Worm (Caenorhabditis elegans) whole organism, L1 larva: ENCODE data around the gene T23F11.4.

Experiments
- C16A3.4 ChIP-seq: fragments of 150-350 bp; optimal IDR thresholded peaks from 2 replicates; lab custom pipeline; 2014; ENCODE audit warnings: missing biosample characterization, missing genetic modification characterization
- aha-1 ChIP-seq: fragments of 150-350 bp; optimal IDR thresholded peaks from 2 replicates; lab custom pipeline; 2014; ENCODE audit warnings: missing biosample characterization, missing genetic modification characterization
- alr-1 ChIP-seq: fragments of 200-800 bp; sonication (Bioruptor generic); optimal IDR thresholded peaks from 2 replicates; lab custom pipeline; 2018; ENCODE audit warnings: borderline replicate concordance, mild to moderate bottlenecking, missing genetic modification characterization, missing compliant biosample characterization
- aly-2 ChIP-seq: fragments of 150-350 bp; optimal IDR thresholded peaks from 2 replicates; lab custom pipeline; 2014; ENCODE audit warnings: missing biosample characterization, missing genetic modification characterization
- ama-1 ChIP-seq: fragments of 150-350 bp; optimal IDR thresholded peaks from 2 replicates; lab custom pipeline; 2014
- blmp-1 ChIP-seq: fragments of 150-350 bp; optimal IDR thresholded peaks from 2 replicates; lab custom pipeline; 2014; ENCODE audit warnings: missing biosample characterization, missing genetic modification characterization
- ceh-63 ChIP-seq: fragments of 200-800 bp; sonication (Bioruptor generic); optimal IDR thresholded peaks from 2 replicates; lab custom pipeline; 2018; ENCODE audit warnings: mild to moderate bottlenecking, missing genetic modification characterization, missing compliant biosample characterization
- ceh-88 ChIP-seq: fragments of 200-800 bp; sonication (Bioruptor generic); IDR thresholded peaks from 2 replicates; pipeline ENCODE4 v1.3.6; 2022; ENCODE audit warnings: missing genetic modification characterization, missing compliant biosample characterization
- ceh-90 ChIP-seq: sonication (generic microtip); optimal IDR thresholded peaks from 2 replicates; lab custom pipeline; 2016; ENCODE audit warnings: missing genetic modification characterization, missing compliant biosample characterization
- dpl-1 ChIP-seq, 3 experiments: fragments of 150-350 bp in 2 of 3; sonication (generic microtip) in 1 of 3; optimal IDR thresholded peaks; 2 replicates each; lab custom pipeline; 2014 to 2017; ENCODE audit warnings: missing biosample characterization in 3 of 3, missing genetic modification characterization in 3 of 3, missing genetic modification reagents in 3 of 3
- efl-1 ChIP-seq, 4 experiments: fragments of 150-350 bp; optimal IDR thresholded peaks in 3 of 4; peaks in 1 of 4; 1 replicate in 1 of 4; 2 replicates in 3 of 4; lab custom pipeline; 2014; ENCODE audit warnings: missing biosample characterization in 2 of 4, missing genetic modification characterization in 2 of 4, missing genetic modification reagents in 2 of 4
- egl-13 ChIP-seq: sonication (generic microtip); optimal IDR thresholded peaks from 2 replicates; lab custom pipeline; 2016; ENCODE audit warnings: missing genotype, missing genetic modification reagents, missing genetic modification characterization, missing compliant biosample characterization
- egl-27 ChIP-seq, 2 experiments: fragments of 150-350 bp in 1 of 2; sonication (generic microtip); optimal IDR thresholded peaks; 3 replicates each; lab custom pipeline; 2017 to 2018; ENCODE audit warnings: missing biosample characterization in 2 of 2, missing genetic modification characterization in 2 of 2, missing genetic modification reagents in 2 of 2
- elt-2 ChIP-seq: sonication (generic microtip); optimal IDR thresholded peaks from 2 replicates; lab custom pipeline; 2016; ENCODE audit warnings: missing genetic modification characterization, mild to moderate bottlenecking, inconsistent platforms, missing compliant biosample characterization, missing genetic modification reagents
- elt-3 ChIP-seq, 6 experiments: fragments of 150-350 bp in 1 of 6; sonication (generic microtip); optimal IDR thresholded peaks; 2 replicates each; lab custom pipeline; 2017 to 2018; ENCODE audit warnings: missing biosample characterization in 6 of 6, missing genetic modification characterization in 6 of 6, inconsistent platforms in 1 of 6
- ets-5 ChIP-seq: fragments of 200-800 bp; sonication (Bioruptor generic); IDR thresholded peaks from 2 replicates; pipeline ENCODE4 v1.3.6; 2022; ENCODE audit warnings: missing genetic modification characterization, missing compliant biosample characterization
- fkh-10 ChIP-seq: sonication (generic microtip); optimal IDR thresholded peaks from 2 replicates; lab custom pipeline; 2017; ENCODE audit warnings: missing biosample characterization, missing genetic modification reagents, missing genetic modification characterization
- fkh-4 ChIP-seq: sonication (generic microtip); optimal IDR thresholded peaks from 2 replicates; lab custom pipeline; 2016; ENCODE audit warnings: missing compliant biosample characterization, missing genetic modification characterization, borderline replicate concordance
- hlh-4 ChIP-seq: sonication (generic microtip); optimal IDR thresholded peaks from 2 replicates; lab custom pipeline; 2016; ENCODE audit warnings: mild to moderate bottlenecking, missing genetic modification characterization, missing compliant biosample characterization
- hpl-2 ChIP-seq: fragments of 150-350 bp; optimal IDR thresholded peaks from 2 replicates; lab custom pipeline; 2014; ENCODE audit warnings: missing biosample characterization, missing genetic modification reagents, missing genetic modification characterization
- isw-1 ChIP-seq: fragments of 200-800 bp; sonication (Bioruptor generic); IDR thresholded peaks from 2 replicates; pipeline ENCODE4 v1.3.6; 2022; ENCODE audit warnings: missing genetic modification characterization, missing compliant biosample characterization
- jun-1 ChIP-seq: fragments of 150-350 bp; optimal IDR thresholded peaks from 2 replicates; lab custom pipeline; 2014; ENCODE audit warnings: missing biosample characterization, missing genetic modification reagents, missing genetic modification characterization
- lin-14 ChIP-seq: fragments of 200-800 bp; sonication (Bioruptor generic); optimal IDR thresholded peaks from 2 replicates; lab custom pipeline; 2018; ENCODE audit warnings: mild to moderate bottlenecking, missing genetic modification characterization, moderate library complexity, missing compliant biosample characterization
- lin-35 ChIP-seq, 2 experiments: fragments of 150-350 bp; optimal IDR thresholded peaks; 2 replicates each; lab custom pipeline; 2014; ENCODE audit warnings: missing biosample characterization in 2 of 2, missing genetic modification characterization in 2 of 2, missing genetic modification reagents in 2 of 2
- lir-3 ChIP-seq: sonication (generic microtip); optimal IDR thresholded peaks from 2 replicates; lab custom pipeline; 2016; ENCODE audit warnings: mild to moderate bottlenecking, missing genetic modification characterization, moderate library complexity, missing compliant biosample characterization; ENCODE audit not compliant: poor library complexity
- nhr-12 ChIP-seq: sonication (generic microtip); optimal IDR thresholded peaks from 2 replicates; lab custom pipeline; 2017; ENCODE audit warnings: missing biosample characterization, missing genetic modification characterization
- nhr-19 ChIP-seq: fragments of 200-800 bp; sonication (Bioruptor generic); conservative IDR thresholded peaks from 2 replicates; pipeline ENCODE4 v1.3.6; 2022; ENCODE audit warnings: missing genetic modification characterization, missing compliant biosample characterization
- nhr-20 ChIP-seq: sonication (generic microtip); optimal IDR thresholded peaks from 2 replicates; lab custom pipeline; 2016; ENCODE audit warnings: mild to moderate bottlenecking, missing genetic modification characterization, missing compliant biosample characterization
- nhr-28 ChIP-seq: fragments of 150-350 bp; optimal IDR thresholded peaks from 2 replicates; lab custom pipeline; 2014; ENCODE audit warnings: missing biosample characterization, missing genetic modification characterization
- nhr-71 ChIP-seq: sonication (generic microtip); optimal IDR thresholded peaks from 2 replicates; lab custom pipeline; 2016; ENCODE audit warnings: mild to moderate bottlenecking, missing genetic modification characterization, moderate library complexity, missing compliant biosample characterization
- nhr-76 ChIP-seq: sonication (generic microtip); optimal IDR thresholded peaks from 2 replicates; lab custom pipeline; 2017; ENCODE audit warnings: missing biosample characterization, missing genetic modification characterization
- nhr-85 ChIP-seq: sonication (generic microtip); peaks from one replicate; lab custom pipeline; 2016; ENCODE audit warnings: missing genetic modification characterization, inconsistent platforms, missing compliant biosample characterization
- nhr-90 ChIP-seq: sonication (generic microtip); optimal IDR thresholded peaks from 2 replicates; lab custom pipeline; 2016; ENCODE audit warnings: mild to moderate bottlenecking, missing genetic modification characterization, missing compliant biosample characterization; ENCODE audit not compliant: poor library complexity
- sox-4 ChIP-seq: sonication (generic microtip); optimal IDR thresholded peaks from 2 replicates; lab custom pipeline; 2016; ENCODE audit warnings: missing genetic modification characterization, missing compliant biosample characterization
- sup-37 ChIP-seq: fragments of 200-800 bp; sonication (Bioruptor generic); optimal IDR thresholded peaks from 2 replicates; lab custom pipeline; 2018; ENCODE audit warnings: mild to moderate bottlenecking, missing genetic modification characterization, missing compliant biosample characterization
- swsn-7 ChIP-seq: sonication (generic microtip); optimal IDR thresholded peaks from 2 replicates; lab custom pipeline; 2016; ENCODE audit warnings: missing genetic modification characterization, missing compliant biosample characterization
- tlp-1 ChIP-seq: fragments of 150-350 bp; optimal IDR thresholded peaks from 2 replicates; lab custom pipeline; 2014; ENCODE audit warnings: missing biosample characterization, missing genetic modification characterization
- unc-130 ChIP-seq: fragments of 150-350 bp; optimal IDR thresholded peaks from 2 replicates; lab custom pipeline; 2017; ENCODE audit warnings: missing biosample characterization, missing genetic modification characterization, inconsistent platforms
- unc-98 ChIP-seq: fragments of 200-800 bp; sonication (Bioruptor generic); IDR thresholded peaks from 2 replicates; pipeline ENCODE4 v1.3.6; 2022; ENCODE audit warnings: missing genetic modification characterization, missing compliant biosample characterization
- vab-15 ChIP-seq: sonication (generic microtip); optimal IDR thresholded peaks from 2 replicates; lab custom pipeline; 2017; ENCODE audit warnings: missing genotype, mild to moderate bottlenecking, missing genetic modification characterization, missing compliant biosample characterization
- xbp-1 ChIP-seq: sonication (generic microtip); optimal IDR thresholded peaks from 2 replicates; lab custom pipeline; 2016; ENCODE audit warnings: missing genetic modification characterization, missing compliant biosample characterization
- zag-1 ChIP-seq: fragments of 150-350 bp; optimal IDR thresholded peaks from 2 replicates; lab custom pipeline; 2014; ENCODE audit warnings: missing biosample characterization, missing genetic modification characterization

T23F11.4 gene

ce11 chrIII:4656415-4656814 is 8.8 kb downstream of the T23F11.4 start (continued):
- peak in 1 of 2 experiments; percentile 53 for TF ChIP-seq lin-35 (GFP tag; optimal IDR thresholded peaks at IDR 0.05; lab: Kevin White, UChicago)
- TF ChIP-seq vab-15 (tag; lab: Kevin White, UChicago) = no peak

DNA sequence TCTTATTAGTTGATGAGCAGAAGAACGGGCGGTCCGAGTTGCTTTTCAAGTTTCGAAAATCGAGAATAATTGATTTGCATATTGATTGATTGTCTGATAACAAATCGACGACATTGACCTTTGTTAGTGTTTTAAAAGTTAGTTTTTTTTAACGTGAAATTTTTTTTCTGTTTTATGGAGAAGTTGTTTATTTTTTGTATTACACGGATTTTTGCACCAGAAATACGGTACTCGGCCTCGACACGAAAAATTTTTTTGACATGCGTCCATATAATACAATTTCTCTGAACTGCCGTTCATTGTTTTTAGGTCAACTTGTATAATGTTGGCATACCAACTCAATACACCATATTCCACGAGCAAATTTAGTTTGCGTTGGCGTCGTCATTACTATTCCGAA is 9.8 kb downstream of the T23F11.4 start, which contains the start of gene T23F11.2:
T23F11.2 (minus strand) TSS at position 101 of the 400 bp plus-strand sequence.
- no peak for TF ChIP-seq ceh-90 (tag; lab: Kevin White, UChicago)
- TF ChIP-seq dpl-1 (GFP tag; optimal IDR thresholded peaks at IDR 0.05; lab: Kevin White, UChicago) = no peak
- TF ChIP-seq zag-1 (tag; lab: Kevin White, UChicago) = no peak
- no peak for TF ChIP-seq swsn-7
- TF ChIP-seq ets-5 (GFP tag; lab: Robert Waterston, UW) = no peak
- no peak for TF ChIP-seq C16A3.4 (tag; lab: Kevin White, UChicago)
- no peak for TF ChIP-seq nhr-12 (tag; lab: Kevin White, UChicago)
- no peak for TF ChIP-seq egl-27 (tag; optimal IDR thresholded peaks at IDR 0.05; lab: Kevin White, UChicago)
- TF ChIP-seq sox-4 (tag; lab: Kevin White, UChicago) = no peak
- TF ChIP-seq xbp-1 = no peak
- no peak for TF ChIP-seq jun-1
- no peak for TF ChIP-seq hpl-2 (GFP tag; lab: Kevin White, UChicago)
- TF ChIP-seq unc-98 (GFP tag; lab: Robert Waterston, UW) = no peak
- TF ChIP-seq, all 84 proteins: peak for 0

DNA sequence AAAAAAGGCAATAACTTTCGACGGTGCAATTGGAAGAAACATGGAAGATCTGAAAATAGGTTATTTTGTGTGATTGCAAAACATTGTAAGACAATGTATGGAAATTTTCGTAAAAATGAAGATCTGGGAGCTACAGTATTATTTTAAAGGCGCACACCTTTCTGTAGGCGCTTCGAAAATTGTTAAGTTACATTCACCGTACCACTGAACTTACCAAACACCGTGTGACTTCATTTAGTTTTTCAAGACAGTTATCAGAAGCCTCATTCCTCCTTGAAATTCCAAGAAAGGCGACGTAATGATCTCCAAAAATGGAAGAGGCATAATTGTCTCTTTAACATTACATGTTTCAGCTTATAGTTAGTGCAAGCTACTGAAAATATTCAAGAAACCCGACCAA is 11.3 kb downstream of the T23F11.4 start:
- TF ChIP-seq nhr-85 (tag; lab: Kevin White, UChicago) (peak; percentile 47), nhr-76 (no peak), egl-13 (no peak), nhr-28 (tag; lab: Kevin White, UChicago) (no peak), jun-1 (no peak), hpl-2 (GFP tag; lab: Kevin White, UChicago) (no peak), elt-2 (tag; lab: Kevin White, UChicago) (peak; percentile 0)

DNA sequence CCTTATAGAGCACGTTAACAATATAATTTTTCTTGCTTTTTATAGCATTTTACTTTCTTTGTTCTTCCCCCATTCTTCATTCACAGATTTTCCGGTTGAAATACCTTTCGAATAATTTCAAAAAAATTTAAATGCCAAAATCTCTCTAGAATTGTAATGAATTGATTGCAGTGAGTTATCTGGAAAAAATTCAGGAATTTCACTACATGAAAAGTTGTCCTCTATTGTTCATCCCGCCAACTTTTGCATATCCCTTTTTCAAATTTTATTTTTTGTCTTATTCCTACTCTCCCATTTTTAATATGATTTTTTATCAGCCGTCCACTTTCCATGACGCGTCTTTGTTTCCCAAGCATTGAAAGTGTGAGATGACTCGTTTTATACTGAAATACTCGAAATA is 11.8 kb downstream of the T23F11.4 start:
- TF ChIP-seq sox-4 (tag; lab: Kevin White, UChicago) (no peak), aly-2 (tag; lab: Kevin White, UChicago) (no peak), ceh-63 (GFP tag; lab: Kevin White, UChicago) (no peak), dpl-1 (GFP tag; optimal IDR thresholded peaks at IDR 0.05; lab: Kevin White, UChicago) (no peak), fkh-10 (GFP tag; lab: Kevin White, UChicago) (no peak)

DNA sequence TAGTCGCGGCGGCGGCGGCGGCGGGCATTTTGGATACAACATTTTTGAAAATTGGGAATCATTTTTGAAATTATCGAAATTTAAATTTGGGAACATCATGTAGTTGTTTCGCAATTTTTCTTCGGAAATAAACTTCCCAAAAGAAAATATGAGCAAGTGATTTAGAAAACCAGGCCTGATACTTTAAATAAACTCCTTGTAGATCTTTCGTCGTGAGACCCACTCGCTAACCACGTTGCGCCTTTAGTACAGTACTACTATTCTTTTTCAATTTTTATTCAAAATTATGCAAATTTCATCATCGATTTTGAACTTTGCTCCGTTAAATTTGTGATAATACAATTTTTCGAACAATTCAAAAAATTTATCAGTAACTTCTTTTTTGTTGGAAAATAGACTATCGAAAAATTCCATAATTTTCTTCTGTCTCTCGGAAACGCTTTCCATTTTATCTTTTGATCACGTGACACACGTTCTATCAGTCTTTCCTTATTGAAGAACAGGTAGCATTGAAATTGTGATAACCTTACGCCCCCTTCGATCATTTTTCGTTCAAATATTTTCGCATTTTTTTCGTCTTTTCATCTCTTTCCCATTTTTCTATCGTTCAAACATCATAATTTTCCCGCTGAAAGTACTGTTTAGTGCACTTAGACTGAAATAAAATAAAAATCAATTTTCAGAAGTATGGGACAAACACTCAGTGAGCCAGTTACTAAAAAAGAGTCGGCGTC is 15.2 kb downstream of the T23F11.4 start, which contains the start of gene ppm-2:
ppm-2 (plus strand) TSS at position 684 of the 734 bp plus-strand sequence.
- TF ChIP-seq blmp-1 (tag; lab: Kevin White, UChicago) (peak; percentile 69), lin-35 (GFP tag; optimal IDR thresholded peaks at IDR 0.05; lab: Kevin White, UChicago) (peak in 1 of 2 experiments; percentile 27), ama-1 (peak; percentile 48), lir-3 (no peak), ceh-88 (GFP tag; lab: Robert Waterston, UW) (no peak), elt-2 (tag; lab: Kevin White, UChicago) (peak; percentile 44), nhr-71 (tag; lab: Kevin White, UChicago) (no peak), isw-1 (GFP tag; lab: Robert Waterston, UW) (no peak), ets-5 (GFP tag; lab: Robert Waterston, UW) (no peak), lin-14 (GFP tag; lab: Kevin White, UChicago) (no peak), jun-1 (no peak), alr-1 (tag; lab: Kevin White, UChicago) (no peak), nhr-20 (tag; lab: Kevin White, UChicago) (peak; percentile 15), nhr-19 (GFP tag; lab: Robert Waterston, UW) (peak; percentile 39; the same call in 1 of the 2 replicates), hlh-4 (no peak), aha-1 (tag; lab: Kevin White, UChicago) (no peak), efl-1 (optimal IDR thresholded peaks at IDR 0.05; lab: Kevin White, UChicago) (no peak), efl-1 (GFP tag; optimal IDR thresholded peaks at IDR 0.05 in 1 of 2; lab: Kevin White, UChicago) (peak in 1 of 2 experiments; percentile 37), sup-37 (GFP tag; lab: Kevin White, UChicago) (no peak), nhr-90 (tag; lab: Kevin White, UChicago) (no peak), fkh-4 (tag; lab: Kevin White, UChicago) (no peak), elt-3 (tag; optimal IDR thresholded peaks at IDR 0.05; lab: Kevin White, UChicago) (peak in 2 of 6 experiments; percentile 13 to 61), unc-130 (no peak), nhr-85 (tag; lab: Kevin White, UChicago) (no peak), tlp-1 (tag; lab: Kevin White, UChicago) (no peak)
